Fruit fly (Drosophila melanogaster) whole organism, embryonic: ENCODE measurements around the gene CG8326.

Experiments used
- Aef1 ChIP-seq: fragments of 200-800 bp; sonication (Bioruptor generic); IDR thresholded peaks from 3 replicates; pipeline ENCODE4 v1.3.6; 2022; ENCODE audit warnings: missing biosample characterization, missing genetic modification characterization
- Awh ChIP-seq: fragments of 200-800 bp; sonication (Bioruptor generic); IDR thresholded peaks from 2 replicates; pipeline ENCODE4, ENCODE4 v1.3.6; 2022; ENCODE audit warnings: missing biosample characterization, missing genetic modification characterization
- BtbVII ChIP-seq: fragments of 200-800 bp; sonication (Bioruptor generic); optimal IDR thresholded peaks from 3 replicates; lab custom pipeline; 2017; ENCODE audit warnings: missing biosample characterization, mild to moderate bottlenecking, missing genetic modification characterization
- CG10267 ChIP-seq: fragments of 200-800 bp; sonication (Bioruptor generic); optimal IDR thresholded peaks from 2 replicates; lab custom pipeline; 2018; ENCODE audit warnings: missing biosample characterization, mild to moderate bottlenecking, missing genetic modification characterization, moderate library complexity
- CG10654 ChIP-seq: fragments of 200-800 bp; sonication (Bioruptor generic); optimal IDR thresholded peaks from 2 replicates; lab custom pipeline; 2016; ENCODE audit warnings: missing biosample characterization, missing genetic modification characterization
- CG1233 ChIP-seq: fragments of 200-800 bp; sonication (Bioruptor generic); optimal IDR thresholded peaks from 4 replicates; lab custom pipeline; 2018; ENCODE audit warnings: missing biosample characterization, mild to moderate bottlenecking, missing genetic modification characterization
- CG13894 ChIP-seq: fragments of 200-800 bp; sonication (Bioruptor generic); optimal IDR thresholded peaks from 3 replicates; lab custom pipeline; 2018; ENCODE audit warnings: missing biosample characterization, mild to moderate bottlenecking, missing genetic modification characterization, moderate library complexity
- CG15269 ChIP-seq: fragments of 200-800 bp; sonication (Bioruptor generic); optimal IDR thresholded peaks from 2 replicates; lab custom pipeline; 2018; ENCODE audit warnings: missing biosample characterization, mild to moderate bottlenecking, missing genetic modification characterization, moderate library complexity
- CG15514 ChIP-seq: fragments of 200-800 bp; sonication (Bioruptor generic); optimal IDR thresholded peaks from 3 replicates; lab custom pipeline; 2017; ENCODE audit warnings: missing biosample characterization, missing genetic modification characterization, mild to moderate bottlenecking, moderate library complexity, missing genetic modification reagents
- CG17359 ChIP-seq: fragments of 200-800 bp; sonication (Bioruptor generic); optimal IDR thresholded peaks from 3 replicates; lab custom pipeline; 2018; ENCODE audit warnings: missing biosample characterization, mild to moderate bottlenecking, missing genetic modification characterization, moderate library complexity
- CG17829 ChIP-seq: fragments of 200-800 bp; optimal IDR thresholded peaks from 2 replicates; lab custom pipeline; 2019; ENCODE audit warnings: missing biosample characterization, mild to moderate bottlenecking, missing genetic modification characterization, moderate library complexity
- CG2116 ChIP-seq: fragments of 200-800 bp; sonication (Bioruptor generic); optimal IDR thresholded peaks from 3 replicates; lab custom pipeline; 2018; ENCODE audit warnings: missing biosample characterization, mild to moderate bottlenecking, missing genetic modification characterization
- CG4404 ChIP-seq: fragments of 200-800 bp; sonication (Bioruptor generic); IDR thresholded peaks from 2 replicates; pipeline ENCODE4 v1.3.6; 2022; ENCODE audit warnings: missing biosample characterization, missing genetic modification characterization
- CG6791 ChIP-seq: fragments of 200-800 bp; sonication (Bioruptor generic); IDR thresholded peaks from 3 replicates; pipeline ENCODE4 v1.3.6; 2022; ENCODE audit warnings: missing biosample characterization, missing genetic modification characterization; ENCODE audit not compliant: partially characterized antibody
- CG7745 ChIP-seq: fragments of 200-800 bp; sonication (Bioruptor generic); optimal IDR thresholded peaks from 2 replicates; lab custom pipeline; 2018; ENCODE audit warnings: missing biosample characterization, mild to moderate bottlenecking, missing genetic modification characterization, moderate library complexity
- CG7786 ChIP-seq: fragments of 200-800 bp; sonication (Bioruptor generic); optimal IDR thresholded peaks from 2 replicates; lab custom pipeline; 2016; ENCODE audit warnings: missing biosample characterization, missing genetic modification characterization
- CG9215 ChIP-seq: fragments of 200-800 bp; sonication (Bioruptor generic); IDR thresholded peaks from 2 replicates; pipeline ENCODE4 v1.3.6; 2022; ENCODE audit warnings: missing biosample characterization, missing genetic modification characterization
- CG9797 ChIP-seq: fragments of 200-800 bp; sonication (Bioruptor generic); optimal IDR thresholded peaks from 3 replicates; lab custom pipeline; 2018; ENCODE audit warnings: missing biosample characterization, mild to moderate bottlenecking, missing genetic modification characterization
- CHES-1-like ChIP-seq: fragments of 200-800 bp; sonication (Bioruptor generic); optimal IDR thresholded peaks from 2 replicates; lab custom pipeline; 2016; ENCODE audit warnings: missing biosample characterization, missing genetic modification characterization
- Chrac-16 ChIP-seq: fragments of 200-800 bp; sonication (Bioruptor generic); optimal IDR thresholded peaks from 3 replicates; lab custom pipeline; 2016; ENCODE audit warnings: missing biosample characterization, missing genetic modification characterization
- D19A ChIP-seq: fragments of 200-800 bp; optimal IDR thresholded peaks from 3 replicates; lab custom pipeline; 2019; ENCODE audit warnings: missing biosample characterization, mild to moderate bottlenecking, missing genetic modification characterization, moderate library complexity
- Dbx ChIP-seq: fragments of 200-800 bp; sonication (Bioruptor generic); IDR thresholded peaks from 3 replicates; pipeline ENCODE4 v1.3.6; 2022; ENCODE audit warnings: missing biosample characterization, missing genetic modification characterization
- Dfd ChIP-seq, 2 experiments: fragments of >200 bp; optimal IDR thresholded peaks; 2 replicates each; lab custom pipeline; 2017; ENCODE audit warnings: missing biosample characterization in 2 of 2, missing genetic modification characterization in 2 of 2
- Ets65A ChIP-seq: fragments of 200-800 bp; sonication (Bioruptor generic); peaks from one replicate; lab custom pipeline; 2016; ENCODE audit warnings: missing biosample characterization, missing genetic modification characterization
- Ets97D ChIP-seq: fragments of 200-800 bp; sonication (Bioruptor generic); optimal IDR thresholded peaks from 3 replicates; lab custom pipeline; 2016; ENCODE audit warnings: missing biosample characterization, missing genetic modification characterization
- HLH3B ChIP-seq: fragments of 200-800 bp; sonication (Bioruptor generic); IDR thresholded peaks from 2 replicates; pipeline ENCODE4 v1.3.6; 2022; ENCODE audit warnings: missing biosample characterization, missing genetic modification characterization
- HmgZ ChIP-seq: fragments of 200-800 bp; sonication (Bioruptor generic); optimal IDR thresholded peaks from 2 replicates; lab custom pipeline; 2018; ENCODE audit warnings: missing biosample characterization, mild to moderate bottlenecking, missing genetic modification characterization
- Hmr ChIP-seq: fragments of 200-800 bp; sonication (Bioruptor generic); optimal IDR thresholded peaks from 3 replicates; lab custom pipeline; 2017; ENCODE audit warnings: mild to moderate bottlenecking, missing biosample characterization, missing genetic modification reagents, missing genetic modification characterization
- MTF-1 ChIP-seq: fragments of 200-800 bp; sonication (Bioruptor generic); optimal IDR thresholded peaks from 2 replicates; lab custom pipeline; 2018; ENCODE audit warnings: missing biosample characterization, mild to moderate bottlenecking, missing genetic modification characterization, borderline replicate concordance
- Max ChIP-seq: fragments of 200-800 bp; sonication (Bioruptor generic); optimal IDR thresholded peaks from 2 replicates; lab custom pipeline; 2016; ENCODE audit warnings: missing biosample characterization, mild to moderate bottlenecking, missing genetic modification characterization
- NC2α ChIP-seq: fragments of 200-800 bp; sonication (Bioruptor generic); optimal IDR thresholded peaks from 2 replicates; lab custom pipeline; 2016; ENCODE audit warnings: missing biosample characterization, missing genetic modification characterization
- NFAT ChIP-seq: fragments of 200-800 bp; sonication (Bioruptor generic); IDR thresholded peaks from 2 replicates; pipeline ENCODE4 v1.3.6; 2022; ENCODE audit warnings: missing biosample characterization, missing genetic modification characterization
- Pdp1 ChIP-seq, 2 experiments: fragments of 200-800 bp; sonication (Bioruptor generic); optimal IDR thresholded peaks; 3 replicates each; lab custom pipeline; 2016; ENCODE audit warnings: missing biosample characterization in 2 of 2, missing genetic modification characterization in 2 of 2, mild to moderate bottlenecking in 1 of 2, moderate library complexity in 1 of 2
- Poxn ChIP-seq: fragments of 200-800 bp; sonication (Bioruptor generic); IDR thresholded peaks from 2 replicates; pipeline ENCODE4 v1.3.6; 2022; ENCODE audit warnings: missing biosample characterization, missing genetic modification characterization
- Stat92E ChIP-seq, 3 experiments: fragments of >200 bp in 2 of 3; fragments of 200-800 bp in 1 of 3; sonication (Bioruptor generic) in 1 of 3; optimal IDR thresholded peaks; 2 replicates each; lab custom pipeline; 2017 to 2019; ENCODE audit warnings: missing biosample characterization in 3 of 3, missing genetic modification characterization in 3 of 3, mild to moderate bottlenecking in 1 of 3, moderate library complexity in 1 of 3
- Vsx1 ChIP-seq: fragments of 200-800 bp; sonication (Bioruptor generic); optimal IDR thresholded peaks from 2 replicates; lab custom pipeline; 2017; ENCODE audit warnings: missing biosample characterization, mild to moderate bottlenecking, missing genetic modification characterization, missing genetic modification reagents
- amos ChIP-seq: fragments of 200-800 bp; sonication (Bioruptor generic); IDR thresholded peaks from 2 replicates; pipeline ENCODE4 v1.3.6; 2022; ENCODE audit warnings: missing biosample characterization, missing genetic modification characterization; ENCODE audit not compliant: partially characterized antibody
- ase ChIP-seq: fragments of 200-800 bp; sonication (Bioruptor generic); IDR thresholded peaks from 3 replicates; pipeline ENCODE4 v1.3.6; 2022; ENCODE audit warnings: missing biosample characterization, missing genetic modification characterization
- bsh ChIP-seq, 2 experiments: fragments of 200-800 bp; sonication (Bioruptor generic); optimal IDR thresholded peaks; 2 replicates each; lab custom pipeline; 2017 to 2018; ENCODE audit warnings: mild to moderate bottlenecking in 2 of 2, missing biosample characterization in 2 of 2, missing genetic modification characterization in 2 of 2, moderate library complexity in 1 of 2
- cg ChIP-seq: fragments of 200-800 bp; sonication (Bioruptor generic); optimal IDR thresholded peaks from 3 replicates; lab custom pipeline; 2019; ENCODE audit warnings: missing biosample characterization, mild to moderate bottlenecking, missing genetic modification characterization, moderate library complexity
- danr ChIP-seq: fragments of 200-800 bp; sonication (Bioruptor generic); IDR thresholded peaks from 2 replicates; pipeline ENCODE4 v1.3.6; 2022; ENCODE audit warnings: missing biosample characterization, missing genetic modification characterization
- ftz-f1 ChIP-seq: fragments of 200-800 bp; sonication (Bioruptor generic); optimal IDR thresholded peaks from 2 replicates; lab custom pipeline; 2016; ENCODE audit warnings: missing biosample characterization, missing genetic modification characterization
- gem ChIP-seq: fragments of 200-800 bp; sonication (Bioruptor generic); optimal IDR thresholded peaks from 2 replicates; lab custom pipeline; 2019; ENCODE audit warnings: missing biosample characterization, mild to moderate bottlenecking, missing genetic modification characterization, moderate library complexity
- hbn ChIP-seq: fragments of 200-800 bp; sonication (Bioruptor generic); IDR thresholded peaks from 2 replicates; pipeline ENCODE4 v1.3.6; 2022; ENCODE audit warnings: missing biosample characterization, missing genetic modification characterization; ENCODE audit not compliant: partially characterized antibody
- maf-S ChIP-seq: fragments of 200-800 bp; sonication (Bioruptor generic); optimal IDR thresholded peaks from 2 replicates; lab custom pipeline; 2016; ENCODE audit warnings: missing biosample characterization, missing genetic modification characterization
- nmo ChIP-seq: fragments of 200-800 bp; sonication (Bioruptor generic); optimal IDR thresholded peaks from 2 replicates; lab custom pipeline; 2018; ENCODE audit warnings: missing biosample characterization, mild to moderate bottlenecking, missing genetic modification characterization, moderate library complexity
- sd ChIP-seq: fragments of 200-800 bp; sonication (Bioruptor generic); optimal IDR thresholded peaks from 3 replicates; lab custom pipeline; 2018; ENCODE audit warnings: missing biosample characterization, mild to moderate bottlenecking, missing genetic modification characterization, moderate library complexity
- usp ChIP-seq: fragments of >200 bp; optimal IDR thresholded peaks from 2 replicates; lab custom pipeline; 2017; ENCODE audit warnings: missing biosample characterization, missing genetic modification characterization

The CG8326 gene

dm6 chrX:17627090-17627992 lies 2.0 kb downstream of the CG8326 start, which contains the start of gene stas (continued):
- TF ChIP-seq Ets97D (GFP tag; lab: Kevin White, UChicago) (peak; percentile 46), CG9797 (GFP tag; lab: Kevin White, UChicago) (peak; percentile 83), ase (no peak), Hmr (GFP tag; lab: Kevin White, UChicago) (peak; percentile 33), Max (GFP tag; lab: Kevin White, UChicago) (peak; percentile 47), usp (GFP tag; lab: Kevin White, UChicago) (no peak), D19A (tag; lab: Kevin White, UChicago) (peak; percentile 15), Chrac-16 (GFP tag; lab: Kevin White, UChicago) (no peak), CG13894 (tag; lab: Kevin White, UChicago) (peak; percentile 34), CG1233 (GFP tag; lab: Kevin White, UChicago) (peak; percentile 11), CG7786 (GFP tag; lab: Kevin White, UChicago) (no peak), Ets65A (GFP tag; lab: Kevin White, UChicago) (no peak), ftz-f1 (GFP tag; lab: Kevin White, UChicago) (no peak), CG10267 (tag; lab: Kevin White, UChicago) (peak; percentile 79), bsh (GFP tag; optimal IDR thresholded peaks at IDR 0.05; lab: Kevin White, UChicago) (no peak), amos (GFP tag; lab: Robert Waterston, UW) (0 out of 2 replicates have a peak, but pooled peaks have one; percentile 23), CG15514 (GFP tag; lab: Kevin White, UChicago) (peak; percentile 63), HmgZ (tag; lab: Kevin White, UChicago) (peak; percentile 10), Poxn (GFP tag; lab: Robert Waterston, UW) (no peak), NFAT (GFP tag; lab: Robert Waterston, UW) (peak; percentile 55; the same call in 1 of the 2 replicates), cg (GFP tag; lab: Kevin White, UChicago) (peak; percentile 74), NC2α (no peak), CG15269 (peak; percentile 29), CG17829 (tag; lab: Kevin White, UChicago) (peak; percentile 21), Pdp1 (GFP tag; optimal IDR thresholded peaks at IDR 0.05; lab: Kevin White, UChicago) (no peak), BtbVII (GFP tag; lab: Kevin White, UChicago) (peak; percentile 32), Dbx (no peak), Aef1 (GFP tag; lab: Robert Waterston, UW) (0 out of 3 replicates have a peak, but pooled peaks have one; percentile 17), CG7745 (tag; lab: Kevin White, UChicago) (peak; percentile 43), CG4404 (GFP tag; lab: Robert Waterston, UW) (no peak), hbn (GFP tag; lab: Robert Waterston, UW) (no peak), MTF-1 (no peak), nmo (no peak), Dfd (GFP tag; optimal IDR thresholded peaks at IDR 0.05; lab: Kevin White, UChicago) (no peak), CG9215 (GFP tag; lab: Robert Waterston, UW) (no peak), Awh (GFP tag; lab: Robert Waterston, UW) (no peak), danr (GFP tag; lab: Robert Waterston, UW) (no peak), CG10654 (GFP tag; lab: Kevin White, UChicago) (no peak), CG2116 (GFP tag; lab: Kevin White, UChicago) (peak; percentile 47), CG17359 (tag; lab: Kevin White, UChicago) (peak; percentile 8), Vsx1 (GFP tag; lab: Kevin White, UChicago) (peak; percentile 9), CHES-1-like (GFP tag; lab: Kevin White, UChicago) (no peak), HLH3B (GFP tag; lab: Robert Waterston, UW) (no peak), CG6791 (GFP tag; lab: Robert Waterston, UW) (peak; percentile 29; the same call in 2 of the 3 replicates), gem (peak; percentile 15), sd (tag; lab: Kevin White, UChicago) (peak; percentile 25), Stat92E (GFP tag; optimal IDR thresholded peaks at IDR 0.05; lab: Kevin White, UChicago) (peak in 1 of 3 experiments; percentile 14), maf-S (no peak)
